Comparison of ENCODE assay signal across 2 worm cellular contexts in the genomic region with DNA sequence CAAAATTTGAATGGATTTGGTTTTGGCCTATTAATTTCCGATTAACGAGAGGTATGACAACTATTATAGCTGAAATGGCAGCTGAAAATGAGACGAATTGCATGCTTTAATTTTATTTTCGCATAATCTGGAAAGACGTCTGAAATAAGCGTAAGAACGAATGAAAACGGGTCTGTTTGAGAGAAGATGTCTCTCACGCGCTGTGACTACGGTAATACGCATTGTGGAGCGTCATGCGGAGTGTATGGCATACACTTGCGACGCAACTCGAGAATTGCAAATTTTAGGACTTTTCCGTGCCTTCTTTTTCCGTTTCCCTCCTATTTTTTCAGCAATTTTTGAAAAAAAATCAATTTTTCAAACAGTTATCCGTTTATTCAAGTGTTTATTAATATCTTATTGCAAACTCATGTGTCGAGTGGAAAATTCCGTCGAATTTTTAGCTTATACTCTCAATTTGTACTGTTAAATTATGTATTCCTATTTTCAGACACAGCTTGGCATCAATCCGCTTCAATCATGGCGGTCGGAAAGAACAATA.
TF ChIP-seq lines count a peak whose summit lies in the region.

A gene (plus strand): TSS at position 491 of the 541 bp plus-strand sequence.

TF ChIP-seq in whole organism, L1 larva, 84 proteins besides CTCF, POLR2A, EP300 and RAD21 (continued from another document):
- TF ChIP-seq alr-1 (tag; optimal IDR thresholded peaks at IDR 0.05; lab: Kevin White, UChicago; ENCODE audit: borderline replicate concordance) = no peak
- peak; percentile 33 for TF ChIP-seq pag-3 (tag; optimal IDR thresholded peaks at IDR 0.05; lab: Kevin White, UChicago; ENCODE audit: borderline replicate concordance, insufficient read depth)
- TF ChIP-seq xbp-1 (tag; optimal IDR thresholded peaks at IDR 0.05; lab: Kevin White, UChicago) = peak; percentile 99
- TF ChIP-seq egl-13 (tag; optimal IDR thresholded peaks at IDR 0.05; lab: Kevin White, UChicago) = peak; percentile 99
- TF ChIP-seq lir-3 (tag; optimal IDR thresholded peaks at IDR 0.05; lab: Kevin White, UChicago; ENCODE audit: poor library complexity) = peak; percentile 94
- peak; percentile 100 for TF ChIP-seq mep-1 (tag; optimal IDR thresholded peaks at IDR 0.05; lab: Kevin White, UChicago)
- TF ChIP-seq nhr-84 (tag; optimal IDR thresholded peaks at IDR 0.05; lab: Kevin White, UChicago) = peak; percentile 74
- TF ChIP-seq hlh-4 (tag; optimal IDR thresholded peaks at IDR 0.05; lab: Kevin White, UChicago) = peak; percentile 67
- TF ChIP-seq C34B4.2 (tag; optimal IDR thresholded peaks at IDR 0.05; lab: Kevin White, UChicago) = peak; percentile 83
- peak; percentile 99 for TF ChIP-seq dsc-1 (tag; optimal IDR thresholded peaks at IDR 0.05; lab: Kevin White, UChicago)
- peak; percentile 98 for TF ChIP-seq irx-1 (tag; optimal IDR thresholded peaks at IDR 0.05; lab: Kevin White, UChicago)
- peak; percentile 99 for TF ChIP-seq nhr-71 (tag; optimal IDR thresholded peaks at IDR 0.05; lab: Kevin White, UChicago)
- TF ChIP-seq zip-4 (GFP tag; optimal IDR thresholded peaks at IDR 0.05; lab: Kevin White, UChicago) = peak; percentile 95
- TF ChIP-seq ceh-63 (GFP tag; optimal IDR thresholded peaks at IDR 0.05; lab: Kevin White, UChicago) = peak; percentile 91
- TF ChIP-seq nhr-28 (tag; optimal IDR thresholded peaks at IDR 0.05; lab: Kevin White, UChicago) = peak; percentile 60
- TF ChIP-seq lin-13 (GFP tag; optimal IDR thresholded peaks at IDR 0.05; lab: Kevin White, UChicago) = peak; percentile 98
- TF ChIP-seq fkh-8 (tag; optimal IDR thresholded peaks at IDR 0.05; lab: Kevin White, UChicago) = peak; percentile 99
- TF ChIP-seq nhr-76 (tag; optimal IDR thresholded peaks at IDR 0.05; lab: Kevin White, UChicago) = peak; percentile 68
- TF ChIP-seq aly-2 (tag; optimal IDR thresholded peaks at IDR 0.05; lab: Kevin White, UChicago) = peak; percentile 97
- TF ChIP-seq ztf-11 (tag; optimal IDR thresholded peaks at IDR 0.05; lab: Kevin White, UChicago) = peak in 1 of 2 experiments; percentile 98
- TF ChIP-seq mdl-1 (tag; optimal IDR thresholded peaks at IDR 0.05; lab: Kevin White, UChicago) = peak; percentile 55 to 98
- TF ChIP-seq efl-3 (GFP tag; optimal IDR thresholded peaks at IDR 0.05; lab: Kevin White, UChicago) = peak; percentile 88
- peak; percentile 98 for TF ChIP-seq nhr-77 (tag; optimal IDR thresholded peaks at IDR 0.05; lab: Kevin White, UChicago)
- peak; percentile 99 for TF ChIP-seq nhr-47 (tag; optimal IDR thresholded peaks at IDR 0.05; lab: Kevin White, UChicago)
- TF ChIP-seq ceh-8 (GFP tag; optimal IDR thresholded peaks at IDR 0.05; lab: Kevin White, UChicago) = peak; percentile 96
- TF ChIP-seq F16B12.6 (tag; optimal IDR thresholded peaks at IDR 0.05; lab: Kevin White, UChicago) = peak; percentile 82
- peak; percentile 100 for TF ChIP-seq snu-23 (GFP tag; optimal IDR thresholded peaks at IDR 0.05; lab: Kevin White, UChicago)
- TF ChIP-seq sptf-1 (tag; optimal IDR thresholded peaks at IDR 0.05; lab: Kevin White, UChicago) = no peak
- TF ChIP-seq sox-4 (tag; optimal IDR thresholded peaks at IDR 0.05; lab: Kevin White, UChicago) = peak; percentile 95

TF ChIP-seq in whole organism, young adult, 124 proteins besides CTCF, POLR2A, EP300 and RAD21 (continued from another document):
- TF ChIP-seq lir-1 (GFP tag; conservative IDR thresholded peaks at IDR 0.05; lab: Robert Waterston, UW) (peak; percentile 95), aptf-3 (GFP tag; IDR thresholded peaks at IDR 0.05; lab: Robert Waterston, UW) (peak; percentile 72; the same call in 1 of the 2 replicates), hmg-20 (GFP tag; IDR thresholded peaks at IDR 0.05; lab: Robert Waterston, UW) (peak; percentile 96), unc-130 (GFP tag; optimal IDR thresholded peaks at IDR 0.05; lab: Kevin White, UChicago) (peak; percentile 85), attf-3 (GFP tag; conservative IDR thresholded peaks at IDR 0.05; lab: Robert Waterston, UW) (peak; percentile 81), die-1 (tag; optimal IDR thresholded peaks at IDR 0.05; lab: Kevin White, UChicago) (peak; percentile 63), ztf-18 (tag; optimal IDR thresholded peaks at IDR 0.05; lab: Kevin White, UChicago) (peak; percentile 89), mel-28 (tag; optimal IDR thresholded peaks at IDR 0.05; lab: Kevin White, UChicago; ENCODE audit: borderline replicate concordance) (no peak), akir-1 (GFP tag; optimal IDR thresholded peaks at IDR 0.05; lab: Kevin White, UChicago) (peak; percentile 81), F37B4.10 (GFP tag; IDR thresholded peaks at IDR 0.05; lab: Robert Waterston, UW) (0 out of 2 replicates have a peak, but pooled peaks have one; percentile 91), let-607 (tag; optimal IDR thresholded peaks at IDR 0.05; lab: Kevin White, UChicago) (peak; percentile 90 to 95), ccch-3 (GFP tag; optimal IDR thresholded peaks at IDR 0.05; lab: Kevin White, UChicago) (peak; percentile 11), tbx-9 (tag; optimal IDR thresholded peaks at IDR 0.05; lab: Kevin White, UChicago; ENCODE audit: borderline replicate concordance) (no peak), snpc-3.4 (tag; optimal IDR thresholded peaks at IDR 0.05; lab: Kevin White, UChicago) (peak; percentile 96), let-526 (GFP tag; IDR thresholded peaks at IDR 0.05; lab: Robert Waterston, UW) (peak; percentile 95), madf-8 (GFP tag; conservative IDR thresholded peaks at IDR 0.05; lab: Robert Waterston, UW) (peak; percentile 79), cebp-1 (GFP tag; IDR thresholded peaks at IDR 0.05; lab: Robert Waterston, UW) (peak; percentile 83), cebp-1 (tag; optimal IDR thresholded peaks at IDR 0.05; lab: Kevin White, UChicago) (peak; percentile 96), egrh-3 (GFP tag; IDR thresholded peaks at IDR 0.05; lab: Robert Waterston, UW) (peak; percentile 38; the same call in 1 of the 2 replicates), aptf-2 (GFP tag; conservative IDR thresholded peaks at IDR 0.05; lab: Robert Waterston, UW) (no peak), nhr-120 (GFP tag; IDR thresholded peaks at IDR 0.05; lab: Robert Waterston, UW) (no peak), T26A5.8 (tag; optimal IDR thresholded peaks at IDR 0.05; lab: Kevin White, UChicago) (peak; percentile 47), attf-6 (GFP tag; IDR thresholded peaks at IDR 0.05; lab: Robert Waterston, UW) (peak; percentile 72; the same call in 1 of the 2 replicates), B0261.1 (tag; optimal IDR thresholded peaks at IDR 0.05; lab: Kevin White, UChicago) (peak; percentile 51), lin-54 (GFP tag; optimal IDR thresholded peaks at IDR 0.05; lab: Kevin White, UChicago) (peak; percentile 97), tbp1 (GFP tag; optimal IDR thresholded peaks at IDR 0.05; lab: Kevin White, UChicago) (peak; percentile 79), snpc-1.3 (tag; optimal IDR thresholded peaks at IDR 0.05; lab: Kevin White, UChicago; ENCODE audit: insufficient read depth) (peak; percentile 95), ztf-26 (tag; optimal IDR thresholded peaks at IDR 0.05; lab: Kevin White, UChicago) (peak; percentile 98), zim-3 (tag; optimal IDR thresholded peaks at IDR 0.05; lab: Kevin White, UChicago) (peak; percentile 74), Y79H2A.3 (GFP tag; conservative IDR thresholded peaks at IDR 0.05; lab: Robert Waterston, UW) (peak; percentile 65; the same call in 1 of the 2 replicates), F22D6.2 (tag; optimal IDR thresholded peaks at IDR 0.05; lab: Kevin White, UChicago) (peak; percentile 91), hrde-1 (tag; optimal IDR thresholded peaks at IDR 0.05; lab: Kevin White, UChicago; ENCODE audit: borderline replicate concordance) (peak; percentile 80), B0336.3 (GFP tag; IDR thresholded peaks at IDR 0.05; lab: Robert Waterston, UW) (peak; percentile 96), ceh-58 (GFP tag; IDR thresholded peaks at IDR 0.05; lab: Robert Waterston, UW) (no peak), ekl-4 (GFP tag; IDR thresholded peaks at IDR 0.05; lab: Robert Waterston, UW) (peak; percentile 97)
